Worm (Caenorhabditis elegans) whole organism, L1 larva: Measurements from ENCODE around the gene skr-17.

Experiments used
- C04F5.9 ChIP-seq: sonication (generic microtip); optimal IDR thresholded peaks from 2 replicates; lab custom pipeline; 2016; ENCODE audit warnings: missing genetic modification characterization, missing compliant biosample characterization
- C16A3.4 ChIP-seq: fragments of 150-350 bp; optimal IDR thresholded peaks from 2 replicates; lab custom pipeline; 2014; ENCODE audit warnings: missing biosample characterization, missing genetic modification characterization
- C34B4.2 ChIP-seq: sonication (generic microtip); optimal IDR thresholded peaks from 2 replicates; lab custom pipeline; 2017; ENCODE audit warnings: mild to moderate bottlenecking, missing genetic modification characterization, missing compliant biosample characterization
- aly-2 ChIP-seq: fragments of 150-350 bp; optimal IDR thresholded peaks from 2 replicates; lab custom pipeline; 2014; ENCODE audit warnings: missing biosample characterization, missing genetic modification characterization
- ama-1 ChIP-seq: fragments of 150-350 bp; optimal IDR thresholded peaks from 2 replicates; lab custom pipeline; 2014
- ceh-8 ChIP-seq: fragments of 200-800 bp; sonication (Bioruptor generic); optimal IDR thresholded peaks from 2 replicates; lab custom pipeline; 2018; ENCODE audit warnings: mild to moderate bottlenecking, missing genetic modification characterization, moderate library complexity, missing compliant biosample characterization
- ceh-82 ChIP-seq, 3 experiments: fragments of 150-350 bp in 1 of 3; sonication (generic microtip) in 2 of 3; optimal IDR thresholded peaks; 2 replicates each; lab custom pipeline; 2014 to 2017; ENCODE audit warnings: missing biosample characterization in 3 of 3, missing genetic modification characterization in 3 of 3
- efl-1 ChIP-seq, 4 experiments: fragments of 150-350 bp; optimal IDR thresholded peaks in 3 of 4; peaks in 1 of 4; 1 replicate in 1 of 4; 2 replicates in 3 of 4; lab custom pipeline; 2014; ENCODE audit warnings: missing biosample characterization in 2 of 4, missing genetic modification characterization in 2 of 4, missing genetic modification reagents in 2 of 4
- elt-2 ChIP-seq: sonication (generic microtip); optimal IDR thresholded peaks from 2 replicates; lab custom pipeline; 2016; ENCODE audit warnings: missing genetic modification characterization, mild to moderate bottlenecking, inconsistent platforms, missing compliant biosample characterization, missing genetic modification reagents
- fos-1 ChIP-seq: fragments of 150-350 bp; optimal IDR thresholded peaks from 2 replicates; lab custom pipeline; 2014; ENCODE audit warnings: missing biosample characterization, missing genetic modification characterization
- grh-1 ChIP-seq: fragments of 200-800 bp; sonication (Bioruptor generic); IDR thresholded peaks from 2 replicates; pipeline ENCODE4 v1.3.6; 2022; ENCODE audit warnings: missing genetic modification reagents, missing genetic modification characterization, missing compliant biosample characterization
- isw-1 ChIP-seq: fragments of 200-800 bp; sonication (Bioruptor generic); IDR thresholded peaks from 2 replicates; pipeline ENCODE4 v1.3.6; 2022; ENCODE audit warnings: missing genetic modification characterization, missing compliant biosample characterization
- lin-35 ChIP-seq, 2 experiments: fragments of 150-350 bp; optimal IDR thresholded peaks; 2 replicates each; lab custom pipeline; 2014; ENCODE audit warnings: missing biosample characterization in 2 of 2, missing genetic modification characterization in 2 of 2, missing genetic modification reagents in 2 of 2
- lsy-2 ChIP-seq, 2 experiments: fragments of 150-350 bp; optimal IDR thresholded peaks; 2 replicates each; lab custom pipeline; 2014; ENCODE audit warnings: missing biosample characterization in 2 of 2, missing genetic modification characterization in 2 of 2
- mep-1 ChIP-seq: fragments of 150-350 bp; optimal IDR thresholded peaks from 2 replicates; lab custom pipeline; 2014; ENCODE audit warnings: missing biosample characterization, missing genetic modification characterization
- nhr-11 ChIP-seq: fragments of 150-350 bp; optimal IDR thresholded peaks from 2 replicates; lab custom pipeline; 2014; ENCODE audit warnings: missing biosample characterization, missing genetic modification characterization
- nhr-20 ChIP-seq: sonication (generic microtip); optimal IDR thresholded peaks from 2 replicates; lab custom pipeline; 2016; ENCODE audit warnings: mild to moderate bottlenecking, missing genetic modification characterization, missing compliant biosample characterization
- nhr-28 ChIP-seq: fragments of 150-350 bp; optimal IDR thresholded peaks from 2 replicates; lab custom pipeline; 2014; ENCODE audit warnings: missing biosample characterization, missing genetic modification characterization
- nhr-71 ChIP-seq: sonication (generic microtip); optimal IDR thresholded peaks from 2 replicates; lab custom pipeline; 2016; ENCODE audit warnings: mild to moderate bottlenecking, missing genetic modification characterization, moderate library complexity, missing compliant biosample characterization
- nhr-76 ChIP-seq: sonication (generic microtip); optimal IDR thresholded peaks from 2 replicates; lab custom pipeline; 2017; ENCODE audit warnings: missing biosample characterization, missing genetic modification characterization
- nhr-90 ChIP-seq: sonication (generic microtip); optimal IDR thresholded peaks from 2 replicates; lab custom pipeline; 2016; ENCODE audit warnings: mild to moderate bottlenecking, missing genetic modification characterization, missing compliant biosample characterization; ENCODE audit not compliant: poor library complexity
- pax-3 ChIP-seq: fragments of 200-800 bp; sonication (Bioruptor generic); optimal IDR thresholded peaks from 2 replicates; lab custom pipeline; 2018; ENCODE audit warnings: mild to moderate bottlenecking, missing genetic modification characterization, moderate library complexity, missing compliant biosample characterization
- rnt-1 ChIP-seq: sonication (generic microtip); optimal IDR thresholded peaks from 2 replicates; lab custom pipeline; 2016; ENCODE audit warnings: mild to moderate bottlenecking, missing genetic modification characterization, moderate library complexity, missing compliant biosample characterization
- skn-1 ChIP-seq: fragments of 150-350 bp; optimal IDR thresholded peaks from 2 replicates; lab custom pipeline; 2014; ENCODE audit warnings: missing biosample characterization, missing genetic modification characterization
- snpc-4 ChIP-seq: fragments of 150-350 bp; optimal IDR thresholded peaks from 2 replicates; lab custom pipeline; 2014; ENCODE audit warnings: missing biosample characterization, missing genetic modification characterization
- sox-4 ChIP-seq: sonication (generic microtip); optimal IDR thresholded peaks from 2 replicates; lab custom pipeline; 2016; ENCODE audit warnings: missing genetic modification characterization, missing compliant biosample characterization
- sptf-1 ChIP-seq: fragments of 150-350 bp; optimal IDR thresholded peaks from 2 replicates; lab custom pipeline; 2014; ENCODE audit warnings: missing biosample characterization, missing genetic modification characterization
- sup-37 ChIP-seq: fragments of 200-800 bp; sonication (Bioruptor generic); optimal IDR thresholded peaks from 2 replicates; lab custom pipeline; 2018; ENCODE audit warnings: mild to moderate bottlenecking, missing genetic modification characterization, missing compliant biosample characterization
- vab-15 ChIP-seq: sonication (generic microtip); optimal IDR thresholded peaks from 2 replicates; lab custom pipeline; 2017; ENCODE audit warnings: missing genotype, mild to moderate bottlenecking, missing genetic modification characterization, missing compliant biosample characterization
- xbp-1 ChIP-seq: sonication (generic microtip); optimal IDR thresholded peaks from 2 replicates; lab custom pipeline; 2016; ENCODE audit warnings: missing genetic modification characterization, missing compliant biosample characterization
- zag-1 ChIP-seq: fragments of 150-350 bp; optimal IDR thresholded peaks from 2 replicates; lab custom pipeline; 2014; ENCODE audit warnings: missing biosample characterization, missing genetic modification characterization
- zip-4 ChIP-seq: fragments of 200-800 bp; sonication (Bioruptor generic); optimal IDR thresholded peaks from 2 replicates; lab custom pipeline; 2018; ENCODE audit warnings: mild to moderate bottlenecking, missing genetic modification characterization, moderate library complexity, missing compliant biosample characterization
- ztf-11 ChIP-seq, 2 experiments: sonication (generic microtip); optimal IDR thresholded peaks; 2 replicates each; lab custom pipeline; 2016 to 2017; ENCODE audit warnings: missing genetic modification characterization in 2 of 2, missing biosample characterization in 1 of 2, missing compliant biosample characterization in 1 of 2
- ztf-4 ChIP-seq: fragments of 150-350 bp; optimal IDR thresholded peaks from 2 replicates; lab custom pipeline; 2014; ENCODE audit warnings: missing biosample characterization, missing genetic modification characterization

skr-17 gene

DNA sequence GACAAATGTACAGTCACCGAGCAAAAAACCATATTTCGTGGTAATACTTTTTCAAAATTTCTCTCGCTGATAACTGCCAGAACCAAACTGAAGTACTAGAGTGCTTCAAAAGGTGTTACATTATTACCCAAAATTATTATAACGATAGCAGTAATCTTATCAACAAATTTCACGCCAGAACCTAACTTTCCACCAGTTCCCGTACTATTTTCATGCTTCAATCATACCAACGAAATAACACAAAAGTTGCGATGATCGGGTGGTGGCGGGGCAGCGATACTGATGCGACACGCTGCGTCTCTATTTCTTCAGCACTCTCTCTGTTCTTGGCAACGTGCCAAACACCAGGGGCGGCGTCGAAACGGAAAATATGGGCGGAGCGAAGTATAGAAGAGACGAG lies 25.6 kb downstream of the skr-17 start (continued):
- TF ChIP-seq efl-1 (optimal IDR thresholded peaks at IDR 0.05; lab: Kevin White, UChicago) (peak in 1 of 2 experiments; percentile 13), efl-1 (GFP tag; optimal IDR thresholded peaks at IDR 0.05 in 1 of 2; lab: Kevin White, UChicago) (peak in 1 of 2 experiments; percentile 94), ztf-4 (tag; lab: Kevin White, UChicago) (no peak), nhr-20 (tag; lab: Kevin White, UChicago) (peak; percentile 52), nhr-90 (peak; percentile 55), pax-3 (tag; lab: Kevin White, UChicago) (no peak), ama-1 (no peak), C34B4.2 (tag; lab: Kevin White, UChicago) (no peak), elt-2 (tag; lab: Kevin White, UChicago) (peak; percentile 94), xbp-1 (tag; lab: Kevin White, UChicago) (no peak), lsy-2 (tag; optimal IDR thresholded peaks at IDR 0.05; lab: Kevin White, UChicago) (peak; percentile 17 to 20), sptf-1 (tag; lab: Kevin White, UChicago) (no peak), isw-1 (GFP tag; lab: Robert Waterston, UW) (no peak), ceh-82 (tag; optimal IDR thresholded peaks at IDR 0.05; lab: Kevin White, UChicago) (no peak), ceh-8 (GFP tag; lab: Kevin White, UChicago) (no peak), C04F5.9 (tag; lab: Kevin White, UChicago) (no peak), zag-1 (no peak), snpc-4 (no peak), sup-37 (no peak), nhr-28 (no peak), zip-4 (GFP tag; lab: Kevin White, UChicago) (no peak), nhr-76 (tag; lab: Kevin White, UChicago) (no peak), nhr-71 (peak; percentile 70), skn-1 (tag; lab: Kevin White, UChicago) (no peak), rnt-1 (peak; percentile 66), fos-1 (tag; lab: Kevin White, UChicago) (no peak), lin-35 (GFP tag; optimal IDR thresholded peaks at IDR 0.05; lab: Kevin White, UChicago) (peak in 1 of 2 experiments; percentile 61), sox-4 (tag; lab: Kevin White, UChicago) (no peak), nhr-11 (no peak), aly-2 (tag; lab: Kevin White, UChicago) (no peak), grh-1 (GFP tag; lab: Robert Waterston, UW) (0 out of 2 replicates have a peak, but pooled peaks have one; percentile 6), mep-1 (tag; lab: Kevin White, UChicago) (no peak), C16A3.4 (no peak)

DNA sequence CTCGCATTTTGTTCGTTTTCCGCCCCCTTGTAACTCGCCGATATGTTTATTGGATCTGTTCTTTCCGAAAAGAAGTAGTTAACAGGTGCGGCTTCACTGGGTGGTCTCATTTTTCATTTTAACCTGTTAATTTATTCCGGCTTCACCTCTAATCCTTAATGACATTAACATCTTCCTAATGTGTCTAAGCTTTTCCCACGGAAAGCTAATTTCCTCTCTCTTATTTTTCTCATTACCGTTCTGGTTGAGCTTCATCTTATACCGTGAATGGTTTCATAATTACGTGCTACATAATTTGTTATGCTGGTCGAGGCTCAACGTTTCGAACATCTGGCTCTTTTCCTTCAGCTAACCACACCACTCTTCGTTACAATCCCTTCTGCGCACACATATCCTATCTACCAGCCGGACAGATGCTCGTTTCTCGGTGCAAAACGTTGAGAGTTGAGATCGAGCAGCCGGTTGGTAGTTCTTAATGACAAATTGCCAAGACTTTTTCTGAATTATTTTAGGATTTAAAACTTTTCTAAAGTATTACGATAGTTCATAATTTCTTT lies 26.1 kb downstream of the skr-17 start:
- no peak for TF ChIP-seq efl-1 (optimal IDR thresholded peaks at IDR 0.05; lab: Kevin White, UChicago)
- peak in 1 of 2 experiments; percentile 38 for TF ChIP-seq efl-1 (GFP tag; optimal IDR thresholded peaks at IDR 0.05 in 1 of 2; lab: Kevin White, UChicago)
- TF ChIP-seq vab-15 (tag; lab: Kevin White, UChicago), result no peak
- no peak for TF ChIP-seq pax-3 (tag; lab: Kevin White, UChicago)

DNA sequence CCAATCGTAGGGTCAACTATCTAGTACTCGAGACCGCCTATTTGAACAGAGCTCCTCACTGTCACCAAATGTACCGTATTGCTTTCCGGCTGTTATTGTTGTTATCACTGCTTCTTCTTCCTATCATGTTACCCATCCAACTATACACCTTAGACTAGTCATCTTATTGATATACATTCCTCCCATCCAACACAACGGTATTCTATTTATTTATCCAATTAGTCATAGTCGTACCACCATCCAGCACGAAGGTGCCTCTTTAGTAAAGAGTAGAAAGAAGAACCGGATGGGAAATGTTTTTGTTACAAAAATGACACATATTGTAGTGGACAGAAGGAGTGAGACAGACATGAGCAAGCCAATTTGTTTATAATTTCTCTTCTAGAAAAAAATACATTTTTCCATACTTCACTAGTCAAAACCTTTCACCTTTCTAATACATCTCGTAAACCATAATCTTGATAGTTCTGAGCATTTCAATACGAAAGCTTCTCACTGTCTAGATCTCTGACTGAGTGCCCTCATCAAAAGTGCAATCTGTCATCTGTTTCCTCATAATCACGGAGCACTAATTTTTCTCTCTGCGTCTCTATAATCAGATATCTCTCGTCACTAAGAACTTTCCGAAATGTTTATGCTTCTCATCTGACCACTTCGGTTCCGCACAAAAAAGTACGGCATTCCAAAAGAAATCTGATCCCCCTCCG lies 27.0 kb downstream of the skr-17 start:
- TF ChIP-seq nhr-20 (tag; lab: Kevin White, UChicago) (no peak), efl-1 (optimal IDR thresholded peaks at IDR 0.05; lab: Kevin White, UChicago) (no peak), efl-1 (GFP tag; optimal IDR thresholded peaks at IDR 0.05 in 1 of 2; lab: Kevin White, UChicago) (peak in 1 of 2 experiments; percentile 50)

DNA sequence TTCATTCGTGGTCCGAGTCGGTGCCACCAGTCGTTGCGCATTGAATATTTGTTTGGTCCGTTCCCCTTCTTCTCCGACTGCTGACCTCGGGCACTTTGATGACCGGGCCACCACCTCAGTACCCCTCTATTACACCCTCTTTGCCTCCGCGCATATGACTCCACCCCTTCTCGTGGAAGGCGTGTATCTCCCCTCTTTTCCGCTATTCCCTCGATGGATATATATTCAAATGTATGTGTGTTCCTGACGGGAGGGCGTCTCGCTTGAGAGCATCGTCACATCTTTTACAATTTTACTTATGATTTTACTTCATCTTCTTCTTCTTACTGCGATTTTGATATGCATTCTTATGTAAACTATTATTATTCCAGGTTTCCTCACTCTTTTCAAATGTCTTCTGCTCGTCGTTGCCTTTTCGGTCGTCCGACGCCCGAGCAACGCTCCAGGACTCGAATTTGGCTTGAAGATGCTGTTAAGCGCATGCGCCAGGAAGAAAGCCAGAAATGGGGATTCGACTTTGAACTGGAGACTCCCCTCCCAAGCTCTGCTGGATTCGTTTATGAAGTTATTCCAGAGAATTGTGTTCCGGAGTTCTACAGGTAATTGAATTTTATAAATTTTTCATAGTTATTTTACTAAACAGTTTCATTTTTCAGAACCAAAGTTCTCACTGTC lies 27.7 kb downstream of the skr-17 start, which contains the start of gene cki-1:
TSS of gene cki-1 (plus strand) at position 372 of the 675 bp plus-strand sequence.
- TF ChIP-seq nhr-20 (tag; lab: Kevin White, UChicago), result no peak
- TF ChIP-seq rnt-1, result peak; percentile 4
- TF ChIP-seq ztf-11 (tag; optimal IDR thresholded peaks at IDR 0.05; lab: Kevin White, UChicago), result peak in 1 of 2 experiments; percentile 22
